Worm (Caenorhabditis elegans) whole organism, mixed stage, embryonic: Measurements from ENCODE around the gene gldi-4.

Experiments
- ces-1 ChIP-seq: fragments of 150-350 bp; optimal IDR thresholded peaks from 2 replicates; lab custom pipeline; 2014; ENCODE audit warnings: missing biosample characterization, missing genetic modification reagents, missing genetic modification characterization
- nhr-12 ChIP-seq: fragments of 150-350 bp; optimal IDR thresholded peaks from 2 replicates; lab custom pipeline; 2014; ENCODE audit warnings: missing biosample characterization, missing genetic modification characterization
- nhr-237 ChIP-seq: fragments of 150-350 bp; optimal IDR thresholded peaks from 2 replicates; lab custom pipeline; 2014; ENCODE audit warnings: missing biosample characterization, missing genetic modification characterization
- nhr-28 ChIP-seq: fragments of 150-350 bp; optimal IDR thresholded peaks from 2 replicates; lab custom pipeline; 2014; ENCODE audit warnings: missing biosample characterization, missing genetic modification characterization
- nhr-76 ChIP-seq: sonication (generic microtip); optimal IDR thresholded peaks from 2 replicates; lab custom pipeline; 2017; ENCODE audit warnings: missing biosample characterization, missing genetic modification characterization
- snpc-4 ChIP-seq: fragments of 150-350 bp; optimal IDR thresholded peaks from 2 replicates; lab custom pipeline; 2014; ENCODE audit warnings: missing biosample characterization, missing genetic modification characterization
- sptf-1 ChIP-seq: sonication (generic microtip); optimal IDR thresholded peaks from 2 replicates; lab custom pipeline; 2017; ENCODE audit warnings: mild to moderate bottlenecking, missing genetic modification characterization, moderate library complexity, missing compliant biosample characterization
- ztf-11 ChIP-seq: fragments of 150-350 bp; optimal IDR thresholded peaks from 2 replicates; lab custom pipeline; 2014; ENCODE audit warnings: missing biosample characterization, missing genetic modification characterization

DNA sequence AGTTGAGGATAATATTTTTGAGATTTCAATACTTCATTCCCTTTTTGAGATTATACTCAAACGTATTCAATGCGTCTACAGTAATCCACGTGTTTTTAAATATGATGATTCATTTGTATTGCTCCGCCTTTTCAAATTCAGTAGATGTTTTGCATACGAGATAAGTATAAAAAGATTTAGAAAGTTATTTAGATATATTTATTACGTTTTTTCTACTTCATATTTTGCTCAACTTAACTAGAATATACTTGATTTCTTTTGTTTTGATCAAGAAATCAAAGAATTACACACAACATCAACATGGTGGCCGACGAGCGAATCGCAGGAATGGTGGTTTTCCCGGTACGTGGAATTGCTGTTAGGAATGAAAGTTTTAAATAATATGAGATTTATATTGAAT, 40.3 kb downstream of the gldi-4 start, which contains the start of gene srx-50:
- no peak for TF ChIP-seq sptf-1 (tag; lab: Kevin White, UChicago)
- TF ChIP-seq nhr-28 (tag; lab: Kevin White, UChicago) = no peak
- TF ChIP-seq ztf-11 (tag; lab: Kevin White, UChicago) = no peak
- no peak for TF ChIP-seq nhr-12
- TF ChIP-seq snpc-4 (tag; lab: Kevin White, UChicago) = no peak
- no peak for TF ChIP-seq nhr-237 (tag; lab: Kevin White, UChicago)
- TF ChIP-seq nhr-76 (tag; lab: Kevin White, UChicago) = no peak
- TF ChIP-seq ces-1 (GFP tag; lab: Kevin White, UChicago) = no peak
